Worm (Caenorhabditis elegans) whole organism, mixed stage, embryonic: ENCODE results near the gene nlp-1.

ENCODE experiments used
- cnd-1 ChIP-seq: fragments of 200-800 bp; sonication (Bioruptor generic); optimal IDR thresholded peaks from 2 replicates; lab custom pipeline; 2018; ENCODE audit warnings: mild to moderate bottlenecking, missing genetic modification characterization, missing compliant biosample characterization
- elt-1 ChIP-seq: sonication (generic microtip); optimal IDR thresholded peaks from 2 replicates; lab custom pipeline; 2017; ENCODE audit warnings: missing genetic modification characterization, mild to moderate bottlenecking, missing compliant biosample characterization, antibody characterized with exemption, moderate library complexity, borderline replicate concordance; ENCODE audit not compliant: insufficient read depth
- lin-13 ChIP-seq: fragments of 150-350 bp; optimal IDR thresholded peaks from 2 replicates; lab custom pipeline; 2014; ENCODE audit warnings: missing biosample characterization, missing genetic modification characterization
- lin-32 ChIP-seq: fragments of 200-800 bp; sonication (Bioruptor generic); optimal IDR thresholded peaks from 2 replicates; lab custom pipeline; 2018; ENCODE audit warnings: mild to moderate bottlenecking, missing genetic modification characterization, missing compliant biosample characterization
- lsy-2 ChIP-seq: fragments of 150-350 bp; optimal IDR thresholded peaks from 2 replicates; lab custom pipeline; 2014; ENCODE audit warnings: missing biosample characterization, missing genetic modification characterization
- mls-2 ChIP-seq: sonication (generic microtip); optimal IDR thresholded peaks from 2 replicates; lab custom pipeline; 2016; ENCODE audit warnings: mild to moderate bottlenecking, missing genetic modification characterization, moderate library complexity, missing compliant biosample characterization
- nhr-28 ChIP-seq: fragments of 150-350 bp; optimal IDR thresholded peaks from 2 replicates; lab custom pipeline; 2014; ENCODE audit warnings: missing biosample characterization, missing genetic modification characterization
- pha-4 ChIP-seq: fragments of 150-350 bp; optimal IDR thresholded peaks from 2 replicates; lab custom pipeline; 2018; ENCODE audit warnings: missing biosample characterization, missing genetic modification reagents, missing genetic modification characterization
- snpc-4 ChIP-seq: fragments of 150-350 bp; optimal IDR thresholded peaks from 2 replicates; lab custom pipeline; 2014; ENCODE audit warnings: missing biosample characterization, missing genetic modification characterization
- sptf-1 ChIP-seq: sonication (generic microtip); optimal IDR thresholded peaks from 2 replicates; lab custom pipeline; 2017; ENCODE audit warnings: mild to moderate bottlenecking, missing genetic modification characterization, moderate library complexity, missing compliant biosample characterization
- unc-62 ChIP-seq: fragments of 150-350 bp; optimal IDR thresholded peaks from 2 replicates; lab custom pipeline; 2014; ENCODE audit warnings: missing biosample characterization, missing genetic modification reagents, missing genetic modification characterization

DNA sequence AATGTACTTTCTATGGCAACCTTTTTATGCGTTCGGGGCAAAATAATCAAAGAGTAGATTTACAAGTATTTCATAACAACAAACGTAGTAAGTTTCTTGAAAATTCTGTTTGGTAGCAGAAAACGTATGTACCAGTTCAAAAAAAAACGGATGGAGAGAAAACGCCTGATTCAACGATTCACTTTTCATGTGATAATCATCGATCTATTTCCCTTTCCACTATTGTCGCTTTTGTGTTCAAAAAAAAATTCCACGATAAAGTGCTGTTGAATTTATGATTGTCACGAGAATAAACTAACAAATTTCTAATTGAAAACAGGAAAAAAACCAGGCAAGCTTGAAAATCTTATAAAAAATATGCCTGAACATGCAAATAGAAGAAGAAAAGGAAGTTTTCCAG is 31.5 kb upstream of the nlp-1 start:
- TF ChIP-seq nhr-28 (no peak), unc-62 (GFP tag; lab: Kevin White, UChicago) (no peak), pha-4 (tag; lab: Kevin White, UChicago) (no peak), sptf-1 (tag; lab: Kevin White, UChicago) (no peak), lsy-2 (tag; lab: Kevin White, UChicago) (no peak), elt-1 (tag; lab: Kevin White, UChicago) (no peak), cnd-1 (no peak), mls-2 (tag; lab: Kevin White, UChicago) (no peak), lin-32 (no peak), lin-13 (no peak), snpc-4 (tag; lab: Kevin White, UChicago) (no peak)
